Worm (Caenorhabditis elegans): ENCODE data around the gene dod-3.

ce11 chrV:2706379-2706778, 24.5 kb downstream of the dod-3 start:
- TF ChIP-seq lin-35 (GFP tag; optimal IDR thresholded peaks at IDR 0.05) = no peak
- no peak for TF ChIP-seq unc-30 (tag; optimal IDR thresholded peaks at IDR 0.05)
- TF ChIP-seq nhr-77 (tag; optimal IDR thresholded peaks at IDR 0.05) = no peak
- TF ChIP-seq fkh-8 (tag; optimal IDR thresholded peaks at IDR 0.05) = no peak
- no peak for TF ChIP-seq nhr-12 (tag; optimal IDR thresholded peaks at IDR 0.05)
- TF ChIP-seq C34B4.2 (tag; optimal IDR thresholded peaks at IDR 0.05) = no peak
- TF ChIP-seq sox-4 (tag; optimal IDR thresholded peaks at IDR 0.05) = no peak

All from whole organism, L1 larva.